Worm (Caenorhabditis elegans) whole organism, young adult: ENCODE data around the gene zip-6.

Experiments
- B0336.3 ChIP-seq: fragments of 200-800 bp; sonication (Bioruptor generic); IDR thresholded peaks from 2 replicates; pipeline ENCODE4 v1.3.6; 2022; ENCODE audit warnings: missing genetic modification characterization, missing compliant biosample characterization
- C17E4.6 ChIP-seq: fragments of 200-800 bp; sonication (Bioruptor generic); IDR thresholded peaks from 2 replicates; pipeline ENCODE4 v1.3.6; 2022; ENCODE audit warnings: missing genetic modification reagents, missing genetic modification characterization, missing compliant biosample characterization
- F57A8.1 ChIP-seq: fragments of 200-800 bp; sonication (Bioruptor generic); optimal IDR thresholded peaks from 2 replicates; lab custom pipeline; 2018; ENCODE audit warnings: mild to moderate bottlenecking, missing genetic modification characterization, moderate library complexity, missing compliant biosample characterization
- K12H6.12 ChIP-seq: fragments of 200-800 bp; sonication (Bioruptor generic); optimal IDR thresholded peaks from 2 replicates; lab custom pipeline; 2018; ENCODE audit warnings: mild to moderate bottlenecking, missing genetic modification characterization, missing compliant biosample characterization
- T07F8.4 ChIP-seq: sonication (generic microtip); optimal IDR thresholded peaks from 2 replicates; lab custom pipeline; 2016; ENCODE audit warnings: mild to moderate bottlenecking, missing genetic modification characterization, moderate library complexity, missing compliant biosample characterization
- Y53G8AR.9 ChIP-seq: fragments of 200-800 bp; sonication (Bioruptor generic); conservative IDR thresholded peaks from 2 replicates; pipeline ENCODE4 v1.3.6; 2022; ENCODE audit warnings: missing genetic modification reagents, missing genetic modification characterization, missing compliant biosample characterization
- Y56A3A.18 ChIP-seq: fragments of 200-800 bp; sonication (Bioruptor generic); IDR thresholded peaks from 2 replicates; pipeline ENCODE4 v1.3.6; 2022; ENCODE audit warnings: missing genetic modification reagents, missing genetic modification characterization, missing compliant biosample characterization
- Y67H2A.10 ChIP-seq: fragments of 200-800 bp; sonication (Bioruptor generic); conservative IDR thresholded peaks from 2 replicates; pipeline ENCODE4 v1.3.6; 2022; ENCODE audit warnings: missing genetic modification reagents, missing genetic modification characterization, missing compliant biosample characterization
- Y79H2A.3 ChIP-seq: fragments of 200-800 bp; sonication (Bioruptor generic); conservative IDR thresholded peaks from 2 replicates; pipeline ENCODE4 v1.3.6; 2022; ENCODE audit warnings: missing genetic modification reagents, missing genetic modification characterization, missing compliant biosample characterization
- ZK185.1 ChIP-seq: sonication (generic microtip); optimal IDR thresholded peaks from 2 replicates; lab custom pipeline; 2016; ENCODE audit warnings: mild to moderate bottlenecking, missing genetic modification characterization, missing compliant biosample characterization; ENCODE audit not compliant: poor library complexity, severe bottlenecking
- bed-1 ChIP-seq: fragments of 200-800 bp; sonication (Bioruptor generic); IDR thresholded peaks from 2 replicates; pipeline ENCODE4 v1.3.6; 2022; ENCODE audit warnings: missing genetic modification reagents, missing genetic modification characterization, missing compliant biosample characterization
- cebp-1 ChIP-seq, 2 experiments: fragments of 200-800 bp in 1 of 2; sonication (Bioruptor generic) in 1 of 2; sonication (generic microtip) in 1 of 2; IDR thresholded peaks in 1 of 2; optimal IDR thresholded peaks in 1 of 2; 2 replicates each; pipeline versions ENCODE4 v1.3.6 to Lab custom; 2017 to 2022; ENCODE audit warnings: missing compliant biosample characterization in 2 of 2, missing genetic modification characterization in 2 of 2, mild to moderate bottlenecking in 1 of 2, missing genetic modification reagents in 1 of 2, moderate library complexity in 1 of 2
- cebp-2 ChIP-seq: fragments of 200-800 bp; sonication (Bioruptor generic); IDR thresholded peaks from 2 replicates; pipeline ENCODE4 v1.3.6; 2022; ENCODE audit warnings: missing genetic modification characterization, missing compliant biosample characterization
- ceh-27 ChIP-seq: fragments of 200-800 bp; sonication (Bioruptor generic); optimal IDR thresholded peaks from 2 replicates; lab custom pipeline; 2018; ENCODE audit warnings: mild to moderate bottlenecking, missing genetic modification characterization, moderate library complexity, missing compliant biosample characterization
- ekl-4 ChIP-seq: fragments of 200-800 bp; sonication (Bioruptor generic); IDR thresholded peaks from 2 replicates; pipeline ENCODE4 v1.3.6; 2022; ENCODE audit warnings: missing genetic modification reagents, missing genetic modification characterization, missing compliant biosample characterization
- gei-17 ChIP-seq: fragments of 200-800 bp; sonication (Bioruptor generic); optimal IDR thresholded peaks from 2 replicates; lab custom pipeline; 2018; ENCODE audit warnings: mild to moderate bottlenecking, missing genetic modification characterization, missing compliant biosample characterization
- hlh-26 ChIP-seq: fragments of 200-800 bp; sonication (Bioruptor generic); conservative IDR thresholded peaks from 2 replicates; pipeline ENCODE4 v1.3.6; 2022; ENCODE audit warnings: missing genetic modification reagents, missing genetic modification characterization, missing compliant biosample characterization
- hsf-1 ChIP-seq: fragments of 200-800 bp; sonication (Bioruptor generic); IDR thresholded peaks from 2 replicates; pipeline ENCODE4 v1.3.6; 2022; ENCODE audit warnings: missing genetic modification reagents, missing genetic modification characterization, missing compliant biosample characterization
- let-607 ChIP-seq, 2 experiments: fragments of 200-800 bp in 1 of 2; sonication (Bioruptor generic) in 1 of 2; sonication (generic microtip) in 1 of 2; optimal IDR thresholded peaks; 2 replicates each; lab custom pipeline; 2016 to 2018; ENCODE audit warnings: mild to moderate bottlenecking in 2 of 2, missing compliant biosample characterization in 2 of 2, missing genetic modification characterization in 2 of 2, moderate library complexity in 2 of 2, missing genotype in 1 of 2
- lin-26 ChIP-seq: fragments of 200-800 bp; sonication (Bioruptor generic); IDR thresholded peaks from 2 replicates; pipeline ENCODE4 v1.3.6; 2022; ENCODE audit warnings: missing genetic modification reagents, missing genetic modification characterization, missing compliant biosample characterization
- lin-54 ChIP-seq: fragments of 200-800 bp; sonication (Bioruptor generic); optimal IDR thresholded peaks from 2 replicates; lab custom pipeline; 2018; ENCODE audit warnings: mild to moderate bottlenecking, missing genetic modification characterization, missing compliant biosample characterization
- lir-1 ChIP-seq: fragments of 200-800 bp; sonication (Bioruptor generic); conservative IDR thresholded peaks from 2 replicates; pipeline ENCODE4 v1.3.6; 2022; ENCODE audit warnings: missing genetic modification reagents, missing genetic modification characterization, missing compliant biosample characterization
- madf-6 ChIP-seq: fragments of 200-800 bp; sonication (Bioruptor generic); IDR thresholded peaks from 2 replicates; pipeline ENCODE4 v1.3.6; 2022; ENCODE audit warnings: missing genetic modification reagents, missing genetic modification characterization, missing compliant biosample characterization
- mes-4 ChIP-seq: sonication (generic microtip); optimal IDR thresholded peaks from 2 replicates; lab custom pipeline; 2016; ENCODE audit warnings: missing genotype, missing genetic modification characterization, missing compliant biosample characterization
- mxl-1 ChIP-seq: sonication (generic microtip); optimal IDR thresholded peaks from 2 replicates; lab custom pipeline; 2016; ENCODE audit warnings: missing genetic modification characterization, missing compliant biosample characterization
- nfya-1 ChIP-seq: sonication (generic microtip); optimal IDR thresholded peaks from 2 replicates; lab custom pipeline; 2017; ENCODE audit warnings: antibody characterized with exemption, missing compliant biosample characterization, missing genetic modification characterization, borderline replicate concordance; ENCODE audit not compliant: insufficient read depth
- nfyb-1 ChIP-seq: fragments of 200-800 bp; sonication (Bioruptor generic); IDR thresholded peaks from 2 replicates; pipeline ENCODE4 v1.3.6; 2022; ENCODE audit warnings: missing genetic modification reagents, missing genetic modification characterization, missing compliant biosample characterization
- nhr-179 ChIP-seq: sonication (generic microtip); optimal IDR thresholded peaks from 2 replicates; lab custom pipeline; 2016; ENCODE audit warnings: mild to moderate bottlenecking, missing genetic modification characterization, missing compliant biosample characterization
- pbrm-1 ChIP-seq: fragments of 200-800 bp; sonication (Bioruptor generic); IDR thresholded peaks from 2 replicates; pipeline ENCODE4 v1.3.6; 2022; ENCODE audit warnings: missing genetic modification reagents, missing genetic modification characterization, missing compliant biosample characterization
- repo-1 ChIP-seq: sonication (generic microtip); optimal IDR thresholded peaks from 2 replicates; lab custom pipeline; 2017; ENCODE audit warnings: mild to moderate bottlenecking, missing genetic modification characterization, missing compliant biosample characterization
- xnd-1 ChIP-seq: sonication (generic microtip); optimal IDR thresholded peaks from 2 replicates; lab custom pipeline; 2016; ENCODE audit warnings: missing genotype, missing genetic modification reagents, missing genetic modification characterization, missing compliant biosample characterization
- zfh-2 ChIP-seq: fragments of 200-800 bp; sonication (Bioruptor generic); conservative IDR thresholded peaks from 2 replicates; pipeline ENCODE4 v1.3.6; 2022; ENCODE audit warnings: missing genetic modification reagents, missing genetic modification characterization, missing compliant biosample characterization
- zim-3 ChIP-seq: sonication (generic microtip); optimal IDR thresholded peaks from 2 replicates; lab custom pipeline; 2017; ENCODE audit warnings: mild to moderate bottlenecking, missing genetic modification characterization, moderate library complexity, missing compliant biosample characterization
- ztf-28 ChIP-seq: fragments of 200-800 bp; sonication (Bioruptor generic); IDR thresholded peaks from 2 replicates; pipeline ENCODE4 v1.3.6; 2022; ENCODE audit warnings: missing genetic modification reagents, missing genetic modification characterization, missing compliant biosample characterization
- ztf-3 ChIP-seq: fragments of 200-800 bp; sonication (Bioruptor generic); optimal IDR thresholded peaks from 2 replicates; lab custom pipeline; 2018; ENCODE audit warnings: mild to moderate bottlenecking, missing genetic modification characterization, missing compliant biosample characterization

The zip-6 gene

ce11 chrIV:11186729-11187128 is 31.2 kb downstream of the zip-6 start, which contains the start of gene sdz-27:
Gene sdz-27, plus strand, starts transcription at chrIV:11187029.
- no peak for TF ChIP-seq lir-1
- no peak for TF ChIP-seq mxl-1 (tag; lab: Kevin White, UChicago)
- TF ChIP-seq lin-54 (GFP tag; lab: Kevin White, UChicago), result no peak
- no peak for TF ChIP-seq cebp-2 (GFP tag; lab: Robert Waterston, UW)
- TF ChIP-seq ztf-28 (GFP tag; lab: Robert Waterston, UW), result no peak
- TF ChIP-seq let-607 (tag; optimal IDR thresholded peaks at IDR 0.05; lab: Kevin White, UChicago), result no peak
- TF ChIP-seq T07F8.4 (tag; lab: Kevin White, UChicago), result no peak
- no peak for TF ChIP-seq bed-1 (GFP tag; lab: Robert Waterston, UW)
- TF ChIP-seq zfh-2, result no peak
- no peak for TF ChIP-seq ztf-3 (GFP tag; lab: Kevin White, UChicago)
- TF ChIP-seq mes-4 (tag; lab: Kevin White, UChicago), result no peak
- no peak for TF ChIP-seq zim-3 (tag; lab: Kevin White, UChicago)
- TF ChIP-seq xnd-1 (tag; lab: Kevin White, UChicago), result no peak

ce11 chrIV:11183991-11184390 is 33.9 kb downstream of the zip-6 start, which contains the start of gene nuaf-3:
Gene nuaf-3, plus strand, starts transcription at chrIV:11184291.
- TF ChIP-seq hsf-1 (GFP tag; lab: Robert Waterston, UW) (no peak), hlh-26 (GFP tag; lab: Robert Waterston, UW) (no peak), mxl-1 (tag; lab: Kevin White, UChicago) (no peak), cebp-1 (GFP tag; IDR thresholded peaks at IDR 0.05; lab: Robert Waterston, UW) (no peak), cebp-1 (tag; optimal IDR thresholded peaks at IDR 0.05; lab: Kevin White, UChicago) (peak; percentile 0)

ce11 chrIV:11183013-11183412 is 34.9 kb downstream of the zip-6 start, which contains the start of gene prx-14:
Gene prx-14, plus strand, starts transcription at chrIV:11183132.
- peak; percentile 67 for TF ChIP-seq B0336.3
- no peak for TF ChIP-seq lir-1
- TF ChIP-seq Y67H2A.10 (GFP tag; lab: Robert Waterston, UW), result no peak
- no peak for TF ChIP-seq nfya-1
- peak; percentile 52 for TF ChIP-seq repo-1
- no peak; the same call in 1 of the 2 replicates for TF ChIP-seq madf-6 (GFP tag; lab: Robert Waterston, UW)
- no peak for TF ChIP-seq cebp-1 (GFP tag; IDR thresholded peaks at IDR 0.05; lab: Robert Waterston, UW)
- TF ChIP-seq cebp-1 (tag; optimal IDR thresholded peaks at IDR 0.05; lab: Kevin White, UChicago), result no peak
- no peak for TF ChIP-seq nhr-179 (tag; lab: Kevin White, UChicago)
- TF ChIP-seq lin-26, result no peak
- TF ChIP-seq pbrm-1 (GFP tag; lab: Robert Waterston, UW), result no peak
- TF ChIP-seq F57A8.1 (GFP tag; lab: Kevin White, UChicago), result no peak
- peak; percentile 60 for TF ChIP-seq Y53G8AR.9 (GFP tag; lab: Robert Waterston, UW)
- 0 out of 2 replicates have a peak, but pooled peaks have one; percentile 7 for TF ChIP-seq ekl-4
- TF ChIP-seq nfyb-1 (GFP tag; lab: Robert Waterston, UW), result no peak
- no peak for TF ChIP-seq ceh-27 (GFP tag; lab: Kevin White, UChicago)
- TF ChIP-seq Y56A3A.18 (GFP tag; lab: Robert Waterston, UW), result 0 out of 2 replicates have a peak, but pooled peaks have one; percentile 31
- no peak for TF ChIP-seq ZK185.1 (tag; lab: Kevin White, UChicago)
- no peak for TF ChIP-seq K12H6.12 (tag; lab: Kevin White, UChicago)
- 0 out of 2 replicates have a peak, but pooled peaks have one; percentile 42 for TF ChIP-seq C17E4.6 (GFP tag; lab: Robert Waterston, UW)
- peak; percentile 2 for TF ChIP-seq gei-17 (GFP tag; lab: Kevin White, UChicago)
- no peak for TF ChIP-seq Y79H2A.3 (GFP tag; lab: Robert Waterston, UW)
